Fruit fly (Drosophila melanogaster) whole organism, embryonic: ENCODE results near the gene Pgd.

Experiments used
- ATbp ChIP-seq: fragments of 200-800 bp; sonication (Bioruptor generic); optimal IDR thresholded peaks from 2 replicates; lab custom pipeline; 2017; ENCODE audit warnings: missing biosample characterization, mild to moderate bottlenecking, missing genetic modification characterization, missing genetic modification reagents
- C15 ChIP-seq: fragments of 200-800 bp; sonication (Bioruptor generic); IDR thresholded peaks from 3 replicates; pipeline ENCODE4 v1.3.6; 2022; ENCODE audit warnings: missing biosample characterization, missing genetic modification characterization
- CG10543 ChIP-seq: fragments of 200-800 bp; sonication (Bioruptor generic); optimal IDR thresholded peaks from 3 replicates; lab custom pipeline; 2017; ENCODE audit warnings: missing biosample characterization, mild to moderate bottlenecking, missing genetic modification characterization, moderate library complexity
- CG11456 ChIP-seq: fragments of 200-800 bp; sonication (Bioruptor generic); IDR thresholded peaks from 3 replicates; pipeline ENCODE4 v1.3.6; 2022; ENCODE audit warnings: missing biosample characterization, missing genetic modification characterization
- CG12942 ChIP-seq: fragments of 200-800 bp; sonication (Bioruptor generic); optimal IDR thresholded peaks from 3 replicates; lab custom pipeline; 2016; ENCODE audit warnings: missing biosample characterization, missing genetic modification characterization
- CG13775 ChIP-seq: fragments of 200-800 bp; sonication (Bioruptor generic); optimal IDR thresholded peaks from 3 replicates; lab custom pipeline; 2017; ENCODE audit warnings: missing biosample characterization, mild to moderate bottlenecking, missing genetic modification characterization
- CG14965 ChIP-seq: fragments of 200-800 bp; sonication (Bioruptor generic); optimal IDR thresholded peaks from 2 replicates; lab custom pipeline; 2016; ENCODE audit warnings: missing biosample characterization, missing genetic modification characterization, borderline replicate concordance
- CG15514 ChIP-seq: fragments of 200-800 bp; sonication (Bioruptor generic); optimal IDR thresholded peaks from 3 replicates; lab custom pipeline; 2017; ENCODE audit warnings: missing biosample characterization, missing genetic modification characterization, mild to moderate bottlenecking, moderate library complexity, missing genetic modification reagents
- CG15601 ChIP-seq: fragments of 200-800 bp; sonication (Bioruptor generic); optimal IDR thresholded peaks from 3 replicates; lab custom pipeline; 2019; ENCODE audit warnings: missing biosample characterization, mild to moderate bottlenecking, missing genetic modification characterization, moderate library complexity
- CG1602 ChIP-seq: fragments of 200-800 bp; sonication (Bioruptor generic); optimal IDR thresholded peaks from 3 replicates; lab custom pipeline; 2016; ENCODE audit warnings: missing biosample characterization, missing genetic modification characterization
- CG18262 ChIP-seq: fragments of 200-800 bp; optimal IDR thresholded peaks from 3 replicates; lab custom pipeline; 2019; ENCODE audit warnings: missing biosample characterization, mild to moderate bottlenecking, missing genetic modification characterization, moderate library complexity
- CG3407 ChIP-seq: fragments of 200-800 bp; sonication (Bioruptor generic); optimal IDR thresholded peaks from 2 replicates; lab custom pipeline; 2018; ENCODE audit warnings: missing biosample characterization, mild to moderate bottlenecking, missing genetic modification characterization
- CG3726 ChIP-seq: fragments of 200-800 bp; sonication (Bioruptor generic); IDR thresholded peaks from 3 replicates; pipeline ENCODE4, ENCODE4 v1.3.6; 2022; ENCODE audit warnings: missing biosample characterization, missing genetic modification characterization
- CG3838 ChIP-seq: fragments of 200-800 bp; sonication (Bioruptor generic); optimal IDR thresholded peaks from 3 replicates; lab custom pipeline; 2016; ENCODE audit warnings: missing biosample characterization, missing genetic modification characterization
- CG42726 ChIP-seq: fragments of 200-800 bp; sonication (Bioruptor generic); IDR thresholded peaks from 2 replicates; pipeline ENCODE4 v1.3.6; 2022; ENCODE audit warnings: missing biosample characterization, missing genetic modification characterization; ENCODE audit not compliant: partially characterized antibody
- CG4404 ChIP-seq: fragments of 200-800 bp; sonication (Bioruptor generic); IDR thresholded peaks from 2 replicates; pipeline ENCODE4 v1.3.6; 2022; ENCODE audit warnings: missing biosample characterization, missing genetic modification characterization
- CG4424 ChIP-seq: fragments of 200-800 bp; sonication (Bioruptor generic); optimal IDR thresholded peaks from 3 replicates; lab custom pipeline; 2016; ENCODE audit warnings: missing biosample characterization, missing genetic modification characterization
- CG4820 ChIP-seq: fragments of 200-800 bp; sonication (Bioruptor generic); optimal IDR thresholded peaks from 3 replicates; lab custom pipeline; 2016; ENCODE audit warnings: missing biosample characterization, missing genetic modification characterization
- CG8924 ChIP-seq: fragments of 200-800 bp; optimal IDR thresholded peaks from 3 replicates; lab custom pipeline; 2019; ENCODE audit warnings: missing biosample characterization, mild to moderate bottlenecking, missing genetic modification characterization, moderate library complexity
- CG9215 ChIP-seq: fragments of 200-800 bp; sonication (Bioruptor generic); IDR thresholded peaks from 2 replicates; pipeline ENCODE4 v1.3.6; 2022; ENCODE audit warnings: missing biosample characterization, missing genetic modification characterization
- Deaf1 ChIP-seq: fragments of 200-800 bp; optimal IDR thresholded peaks from 3 replicates; lab custom pipeline; 2019; ENCODE audit warnings: missing biosample characterization, mild to moderate bottlenecking, missing genetic modification characterization, moderate library complexity
- E2f2 ChIP-seq: fragments of 200-800 bp; sonication (Bioruptor generic); IDR thresholded peaks from 2 replicates; pipeline ENCODE4 v1.3.6; 2022; ENCODE audit warnings: missing biosample characterization, missing genetic modification characterization
- HLHmδ ChIP-seq: fragments of 200-800 bp; sonication (Bioruptor generic); optimal IDR thresholded peaks from 2 replicates; lab custom pipeline; 2018; ENCODE audit warnings: missing biosample characterization, mild to moderate bottlenecking, missing genetic modification characterization, moderate library complexity
- Hr3 ChIP-seq: fragments of 200-800 bp; sonication (Bioruptor generic); optimal IDR thresholded peaks from 3 replicates; lab custom pipeline; 2016; ENCODE audit warnings: missing biosample characterization, missing genetic modification characterization
- MBD-R2 ChIP-seq: fragments of 200-800 bp; sonication (Bioruptor generic); IDR thresholded peaks from 2 replicates; pipeline ENCODE4 v1.3.6; 2022; ENCODE audit warnings: missing biosample characterization, missing genetic modification characterization
- MTF-1 ChIP-seq: fragments of 200-800 bp; sonication (Bioruptor generic); optimal IDR thresholded peaks from 2 replicates; lab custom pipeline; 2018; ENCODE audit warnings: missing biosample characterization, mild to moderate bottlenecking, missing genetic modification characterization, borderline replicate concordance
- Rfx ChIP-seq: fragments of 200-800 bp; sonication (Bioruptor generic); IDR thresholded peaks from 2 replicates; pipeline ENCODE4 v1.3.6; 2022; ENCODE audit warnings: missing biosample characterization, missing genetic modification characterization
- Side ChIP-seq: fragments of 200-800 bp; sonication (Bioruptor generic); optimal IDR thresholded peaks from 2 replicates; lab custom pipeline; 2016; ENCODE audit warnings: missing biosample characterization, missing genetic modification characterization
- Sin3A ChIP-seq: fragments of >200 bp; optimal IDR thresholded peaks from 2 replicates; lab custom pipeline; 2018
- Taf1 ChIP-seq: fragments of 200-800 bp; sonication (Bioruptor generic); IDR thresholded peaks from 2 replicates; pipeline ENCODE4 v1.3.6; 2022; ENCODE audit warnings: missing biosample characterization, missing genetic modification characterization
- ara ChIP-seq: fragments of 200-800 bp; sonication (Bioruptor generic); IDR thresholded peaks from 2 replicates; pipeline ENCODE4 v1.3.6; 2022; ENCODE audit warnings: missing biosample characterization, missing genetic modification characterization
- bab2 ChIP-seq: fragments of 200-800 bp; sonication (Bioruptor generic); optimal IDR thresholded peaks from 2 replicates; lab custom pipeline; 2016; ENCODE audit warnings: missing biosample characterization, missing genetic modification characterization
- cg ChIP-seq: fragments of 200-800 bp; sonication (Bioruptor generic); optimal IDR thresholded peaks from 3 replicates; lab custom pipeline; 2019; ENCODE audit warnings: missing biosample characterization, mild to moderate bottlenecking, missing genetic modification characterization, moderate library complexity
- danr ChIP-seq: fragments of 200-800 bp; sonication (Bioruptor generic); IDR thresholded peaks from 2 replicates; pipeline ENCODE4 v1.3.6; 2022; ENCODE audit warnings: missing biosample characterization, missing genetic modification characterization
- dm ChIP-seq: fragments of 200-800 bp; sonication (Bioruptor generic); optimal IDR thresholded peaks from 3 replicates; lab custom pipeline; 2016; ENCODE audit warnings: missing biosample characterization, missing genetic modification characterization
- eyg ChIP-seq: fragments of 200-800 bp; sonication (Bioruptor generic); optimal IDR thresholded peaks from 3 replicates; lab custom pipeline; 2016; ENCODE audit warnings: missing biosample characterization, missing genetic modification characterization
- ftz-f1 ChIP-seq: fragments of 200-800 bp; sonication (Bioruptor generic); optimal IDR thresholded peaks from 2 replicates; lab custom pipeline; 2016; ENCODE audit warnings: missing biosample characterization, missing genetic modification characterization
- fu2 ChIP-seq: fragments of 200-800 bp; sonication (Bioruptor generic); optimal IDR thresholded peaks from 2 replicates; lab custom pipeline; 2016; ENCODE audit warnings: missing biosample characterization, missing genetic modification characterization
- h ChIP-seq: fragments of >200 bp; optimal IDR thresholded peaks from 2 replicates; lab custom pipeline; 2017
- her ChIP-seq: fragments of 200-800 bp; sonication (Bioruptor generic); optimal IDR thresholded peaks from 2 replicates; lab custom pipeline; 2016; ENCODE audit warnings: missing biosample characterization, missing genetic modification characterization
- inv ChIP-seq: fragments of 200-800 bp; sonication (Bioruptor generic); IDR thresholded peaks from 2 replicates; pipeline ENCODE4 v1.3.6; 2022; ENCODE audit warnings: missing biosample characterization, missing genetic modification characterization; ENCODE audit not compliant: partially characterized antibody
- lov ChIP-seq, 2 experiments: fragments of 200-800 bp in 1 of 2; fragments of >200 bp in 1 of 2; sonication (Bioruptor generic) in 1 of 2; IDR thresholded peaks in 1 of 2; optimal IDR thresholded peaks in 1 of 2; 2 replicates in 1 of 2; 3 replicates in 1 of 2; pipeline versions ENCODE4 v1.3.6 to Lab custom; 2017 to 2022; ENCODE audit warnings: missing biosample characterization in 1 of 2, missing genetic modification characterization in 1 of 2
- otp ChIP-seq: fragments of 200-800 bp; sonication (Bioruptor generic); IDR thresholded peaks from 3 replicates; pipeline ENCODE4, ENCODE4 v1.3.6; 2022; ENCODE audit warnings: missing biosample characterization, missing genetic modification characterization
- pum ChIP-seq: fragments of 200-800 bp; sonication (Bioruptor generic); optimal IDR thresholded peaks from 2 replicates; lab custom pipeline; 2016; ENCODE audit warnings: missing biosample characterization, missing genetic modification characterization
- sens ChIP-seq: fragments of 200-800 bp; sonication (Bioruptor generic); peaks from one replicate; lab custom pipeline; 2016; ENCODE audit warnings: missing biosample characterization, missing genetic modification characterization
- seq ChIP-seq: fragments of 200-800 bp; sonication (Bioruptor generic); IDR thresholded peaks from 2 replicates; pipeline ENCODE4 v1.3.6; 2022; ENCODE audit warnings: missing biosample characterization, missing genetic modification characterization
- sisA ChIP-seq: fragments of 200-800 bp; sonication (Bioruptor generic); IDR thresholded peaks from 2 replicates; pipeline ENCODE4 v1.3.6; 2022; ENCODE audit warnings: missing biosample characterization, missing genetic modification characterization
- slbo ChIP-seq: fragments of 200-800 bp; sonication (Bioruptor generic); IDR thresholded peaks from 2 replicates; pipeline ENCODE4 v1.3.6; 2022; ENCODE audit warnings: missing biosample characterization, missing genetic modification characterization
- stwl ChIP-seq: fragments of 200-800 bp; sonication (Bioruptor generic); optimal IDR thresholded peaks from 3 replicates; lab custom pipeline; 2018; ENCODE audit warnings: missing biosample characterization, mild to moderate bottlenecking, missing genetic modification characterization, moderate library complexity
- sug ChIP-seq: fragments of 200-800 bp; optimal IDR thresholded peaks from 2 replicates; lab custom pipeline; 2019; ENCODE audit warnings: missing biosample characterization, mild to moderate bottlenecking, missing genetic modification characterization, moderate library complexity
- wek ChIP-seq: fragments of 200-800 bp; sonication (Bioruptor generic); optimal IDR thresholded peaks from 3 replicates; lab custom pipeline; 2018; ENCODE audit warnings: missing biosample characterization, mild to moderate bottlenecking, missing genetic modification characterization, moderate library complexity

Pgd gene

dm6 chrX:2136831-2137452, 8.0 kb upstream of the Pgd start (continued):
- TF ChIP-seq lov (optimal IDR thresholded peaks at IDR 0.05; lab: Kevin White, UChicago): no peak
- peak; percentile 100 for TF ChIP-seq lov (GFP tag; IDR thresholded peaks at IDR 0.05; lab: Robert Waterston, UW)
- TF ChIP-seq her (GFP tag; lab: Kevin White, UChicago): peak; percentile 98
- TF ChIP-seq CG10543 (GFP tag; lab: Kevin White, UChicago): peak; percentile 96
- peak; percentile 100 for TF ChIP-seq bab2
- peak; percentile 100 for TF ChIP-seq CG4424 (GFP tag; lab: Kevin White, UChicago)
- TF ChIP-seq cg (GFP tag; lab: Kevin White, UChicago): peak; percentile 93
- TF ChIP-seq CG4820 (GFP tag; lab: Kevin White, UChicago): peak; percentile 99
- TF ChIP-seq MBD-R2 (GFP tag; lab: Robert Waterston, UW): peak; percentile 100
- TF ChIP-seq eyg (GFP tag; lab: Kevin White, UChicago): peak; percentile 100
- TF ChIP-seq CG4404: peak; percentile 100
- TF ChIP-seq CG18262 (tag; lab: Kevin White, UChicago): peak; percentile 100
- peak; percentile 100 for TF ChIP-seq CG11456 (GFP tag; lab: Robert Waterston, UW)
- TF ChIP-seq sug (tag; lab: Kevin White, UChicago): peak; percentile 99
- TF ChIP-seq sisA: peak; percentile 100
- TF ChIP-seq slbo (GFP tag; lab: Robert Waterston, UW): peak; percentile 100
- peak; percentile 100 for TF ChIP-seq dm (GFP tag; lab: Kevin White, UChicago)
- peak; percentile 100 for TF ChIP-seq CG12942 (GFP tag; lab: Kevin White, UChicago)
- TF ChIP-seq Taf1: peak; percentile 100
- TF ChIP-seq otp: peak; percentile 100
- TF ChIP-seq CG15601 (tag; lab: Kevin White, UChicago): peak; percentile 99
- TF ChIP-seq stwl: peak; percentile 95
- peak; percentile 100 for TF ChIP-seq Rfx
- peak; percentile 100 for TF ChIP-seq CG13775 (GFP tag; lab: Kevin White, UChicago)
- peak; percentile 100 for TF ChIP-seq seq
- peak; percentile 99 for TF ChIP-seq CG9215 (GFP tag; lab: Robert Waterston, UW)
- TF ChIP-seq ftz-f1 (GFP tag; lab: Kevin White, UChicago): peak; percentile 94
- peak; percentile 100 for TF ChIP-seq danr (GFP tag; lab: Robert Waterston, UW)
- peak; percentile 100 for TF ChIP-seq ara (GFP tag; lab: Robert Waterston, UW)
- peak; percentile 21 for TF ChIP-seq HLHmδ (GFP tag; lab: Kevin White, UChicago)
- TF ChIP-seq E2f2 (GFP tag; lab: Robert Waterston, UW): peak; percentile 91
- peak; percentile 100 for TF ChIP-seq Hr3 (GFP tag; lab: Kevin White, UChicago)
- TF ChIP-seq Side: peak; percentile 100
- peak; percentile 100 for TF ChIP-seq sens (GFP tag; lab: Kevin White, UChicago)
- TF ChIP-seq Deaf1: peak; percentile 90
- no peak for TF ChIP-seq CG42726 (GFP tag; lab: Robert Waterston, UW)
- peak; percentile 100 for TF ChIP-seq fu2 (GFP tag; lab: Kevin White, UChicago)
- TF ChIP-seq CG15514 (GFP tag; lab: Kevin White, UChicago): peak; percentile 96
- no peak for TF ChIP-seq h (lab: Kevin White, UChicago)
- no peak for TF ChIP-seq Sin3A
- peak; percentile 95 for TF ChIP-seq CG14965
- peak; percentile 100 for TF ChIP-seq pum (GFP tag; lab: Kevin White, UChicago)
- peak; percentile 100 for TF ChIP-seq MTF-1 (GFP tag; lab: Kevin White, UChicago)
- TF ChIP-seq CG3407 (GFP tag; lab: Kevin White, UChicago): peak; percentile 99
- peak; percentile 100 for TF ChIP-seq CG8924 (tag; lab: Kevin White, UChicago)
- peak; percentile 100 for TF ChIP-seq ATbp (GFP tag; lab: Kevin White, UChicago)
- TF ChIP-seq CG3726: peak; percentile 100
- TF ChIP-seq CG1602 (GFP tag; lab: Kevin White, UChicago): peak; percentile 100
- TF ChIP-seq CG3838 (GFP tag; lab: Kevin White, UChicago): peak; percentile 99
- peak; percentile 100 for TF ChIP-seq C15 (GFP tag; lab: Robert Waterston, UW)
- TF ChIP-seq wek: peak; percentile 98
- TF ChIP-seq inv (GFP tag; lab: Robert Waterston, UW): no peak
